Fruit fly (Drosophila melanogaster): Measurements from ENCODE around the gene msd1.

DNA sequence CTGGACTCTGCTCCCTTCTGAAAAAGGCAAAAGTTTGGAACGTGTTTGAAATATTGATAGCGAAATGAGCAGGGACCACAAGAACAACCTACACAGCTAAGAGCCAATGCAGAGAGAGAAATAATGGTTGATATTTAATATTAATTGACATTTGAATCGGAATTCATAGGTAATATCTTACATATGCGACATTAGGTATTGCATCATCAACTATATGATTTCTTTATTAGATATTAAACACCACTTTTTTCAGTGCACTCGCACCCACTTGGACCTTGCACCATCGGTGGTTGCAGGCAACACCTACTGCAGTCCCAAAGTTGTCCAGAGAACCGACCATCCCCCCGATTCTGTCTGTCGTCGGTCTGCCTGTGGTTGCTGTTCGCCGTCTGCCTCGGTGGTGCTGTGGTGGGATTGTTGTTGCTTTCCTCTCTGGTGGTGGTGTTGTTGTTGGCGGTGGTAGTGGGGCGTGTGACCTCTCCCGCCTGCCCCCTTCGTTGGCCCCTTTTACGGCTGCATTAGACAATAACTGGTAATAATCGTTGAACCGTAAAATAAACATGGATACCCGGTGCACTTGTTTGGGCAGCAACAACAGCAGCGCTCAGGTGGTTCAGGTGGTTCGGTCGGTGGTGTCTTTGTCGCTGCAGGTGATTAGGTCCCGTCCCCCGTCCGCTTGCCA, 47.5 kb downstream of the msd1 start:
- TF ChIP-seq usp (GFP tag; optimal IDR thresholded peaks at IDR 0.05) (no peak), OdsH (GFP tag; optimal IDR thresholded peaks at IDR 0.05) (peak; percentile 75), Dfd (GFP tag; optimal IDR thresholded peaks at IDR 0.05) (no peak), dsf (GFP tag; optimal IDR thresholded peaks at IDR 0.05; ENCODE audit: borderline replicate concordance) (peak; percentile 25), jim (GFP tag; optimal IDR thresholded peaks at IDR 0.05) (no peak), GATAd (GFP tag; optimal IDR thresholded peaks at IDR 0.05) (no peak), psq (GFP tag; optimal IDR thresholded peaks at IDR 0.05) (peak; percentile 70), tai (GFP tag; optimal IDR thresholded peaks at IDR 0.05) (peak; percentile 4), pan (optimal IDR thresholded peaks at IDR 0.05) (no peak)

Measured in whole organism, wandering third instar larva.